Fruit fly (Drosophila melanogaster): ENCODE results near the gene Dis3.

- TF ChIP-seq woc (GFP tag; optimal IDR thresholded peaks at IDR 0.05) (no peak), Mio (GFP tag; optimal IDR thresholded peaks at IDR 0.05) (no peak), br (GFP tag; optimal IDR thresholded peaks at IDR 0.05) (no peak), pan (optimal IDR thresholded peaks at IDR 0.05) (no peak), Rel (GFP tag; optimal IDR thresholded peaks at IDR 0.05) (no peak), Rel (tag; optimal IDR thresholded peaks at IDR 0.05) (no peak)
Observed at dm6 chr3R:24303060-24303459, 30.2 kb upstream of the Dis3 start.

Data from whole organism, wandering third instar larva.